Fruit fly (Drosophila melanogaster) S2 (cell line): ENCODE results near the gene Hrs.

Source experiments
- CG8478 ChIP-seq: fragments of >200 bp; optimal IDR thresholded peaks from 2 replicates; lab custom pipeline; 2018
- CTCF ChIP-seq, 2 experiments: fragments of >200 bp; optimal IDR thresholded peaks; 2 replicates each; lab custom pipeline; 2018

DNA sequence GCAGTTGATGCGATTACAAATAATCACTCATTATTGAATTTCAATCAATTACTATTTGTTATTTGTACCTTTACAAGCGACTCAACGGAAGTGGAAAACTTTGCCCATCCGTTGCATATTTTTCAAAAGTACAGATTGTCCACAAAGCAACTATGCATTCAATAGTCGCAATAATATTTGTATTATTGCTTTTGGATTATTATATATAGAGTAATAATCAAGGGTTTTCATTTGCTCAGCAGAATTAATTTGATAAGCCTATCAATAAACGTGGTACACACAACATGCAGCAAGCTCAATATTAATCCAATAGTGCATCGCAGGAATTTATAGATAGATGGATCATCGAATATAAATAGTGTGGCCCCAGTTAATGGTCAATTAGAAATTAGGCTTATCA is 11.2 kb upstream of the Hrs start:
- no peak for TF ChIP-seq CG8478 (lab: Kevin White, UChicago)
- no peak for TF ChIP-seq CTCF (optimal IDR thresholded peaks at IDR 0.05; lab: Kevin White, UChicago)
